Worm (Caenorhabditis elegans) whole organism, L1 larva: ENCODE data around the gene gcc-2.

Experiments
- alr-1 ChIP-seq: fragments of 200-800 bp; sonication (Bioruptor generic); optimal IDR thresholded peaks from 2 replicates; lab custom pipeline; 2018; ENCODE audit warnings: borderline replicate concordance, mild to moderate bottlenecking, missing genetic modification characterization, missing compliant biosample characterization
- egl-27 ChIP-seq, 2 experiments: fragments of 150-350 bp in 1 of 2; sonication (generic microtip); optimal IDR thresholded peaks; 3 replicates each; lab custom pipeline; 2017 to 2018; ENCODE audit warnings: missing biosample characterization in 2 of 2, missing genetic modification characterization in 2 of 2, missing genetic modification reagents in 2 of 2
- fkh-4 ChIP-seq: sonication (generic microtip); optimal IDR thresholded peaks from 2 replicates; lab custom pipeline; 2016; ENCODE audit warnings: missing compliant biosample characterization, missing genetic modification characterization, borderline replicate concordance
- fkh-8 ChIP-seq: sonication (generic microtip); optimal IDR thresholded peaks from 2 replicates; lab custom pipeline; 2016; ENCODE audit warnings: mild to moderate bottlenecking, missing genetic modification characterization, missing compliant biosample characterization
- fos-1 ChIP-seq: fragments of 150-350 bp; optimal IDR thresholded peaks from 2 replicates; lab custom pipeline; 2014; ENCODE audit warnings: missing biosample characterization, missing genetic modification characterization
- lin-14 ChIP-seq: fragments of 200-800 bp; sonication (Bioruptor generic); optimal IDR thresholded peaks from 2 replicates; lab custom pipeline; 2018; ENCODE audit warnings: mild to moderate bottlenecking, missing genetic modification characterization, moderate library complexity, missing compliant biosample characterization
- lin-39 ChIP-seq: fragments of 150-350 bp; optimal IDR thresholded peaks from 2 replicates; lab custom pipeline; 2014; ENCODE audit warnings: missing biosample characterization, missing genetic modification reagents, missing genetic modification characterization
- nhr-11 ChIP-seq: fragments of 150-350 bp; optimal IDR thresholded peaks from 2 replicates; lab custom pipeline; 2014; ENCODE audit warnings: missing biosample characterization, missing genetic modification characterization
- nhr-71 ChIP-seq: sonication (generic microtip); optimal IDR thresholded peaks from 2 replicates; lab custom pipeline; 2016; ENCODE audit warnings: mild to moderate bottlenecking, missing genetic modification characterization, moderate library complexity, missing compliant biosample characterization
- nhr-76 ChIP-seq: sonication (generic microtip); optimal IDR thresholded peaks from 2 replicates; lab custom pipeline; 2017; ENCODE audit warnings: missing biosample characterization, missing genetic modification characterization
- unc-62 ChIP-seq: fragments of 150-350 bp; optimal IDR thresholded peaks from 2 replicates; lab custom pipeline; 2014; ENCODE audit warnings: missing biosample characterization, missing genetic modification reagents, missing genetic modification characterization

DNA sequence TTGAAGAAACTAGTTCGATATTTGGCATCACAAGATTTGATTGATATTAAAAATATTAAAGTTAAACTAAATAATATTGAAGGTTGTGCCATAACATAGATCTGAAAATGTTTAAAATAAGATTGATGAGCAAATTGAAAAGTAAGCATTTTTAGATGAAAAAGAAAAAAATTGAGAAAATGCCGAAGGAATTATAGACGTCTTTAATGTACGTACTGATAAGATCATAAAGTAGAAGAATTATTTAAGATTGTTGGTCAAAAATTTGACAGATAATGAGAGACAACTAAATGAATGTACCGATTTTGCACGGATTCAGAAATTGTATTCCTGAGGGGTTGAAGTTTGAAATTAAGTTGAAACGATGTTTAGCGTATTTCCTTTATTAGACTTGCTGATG lies 41.8 kb downstream of the gcc-2 start, which contains the start of gene ncx-7:
- no peak for TF ChIP-seq egl-27 (tag; optimal IDR thresholded peaks at IDR 0.05; lab: Kevin White, UChicago)
- no peak for TF ChIP-seq fkh-4 (tag; lab: Kevin White, UChicago)
- TF ChIP-seq fos-1 = no peak
- no peak for TF ChIP-seq nhr-76 (tag; lab: Kevin White, UChicago)
- TF ChIP-seq alr-1 = no peak
- no peak for TF ChIP-seq lin-14
- TF ChIP-seq nhr-71 (tag; lab: Kevin White, UChicago) = no peak
- TF ChIP-seq fkh-8 (tag; lab: Kevin White, UChicago) = no peak
- no peak for TF ChIP-seq unc-62 (GFP tag; lab: Kevin White, UChicago)
- TF ChIP-seq lin-39 (tag; lab: Kevin White, UChicago) = no peak
- TF ChIP-seq nhr-11 (tag; lab: Kevin White, UChicago) = no peak
